Worm (Caenorhabditis elegans): ENCODE measurements around the gene ppm-1.G.

Gene ppm-1.G

DNA sequence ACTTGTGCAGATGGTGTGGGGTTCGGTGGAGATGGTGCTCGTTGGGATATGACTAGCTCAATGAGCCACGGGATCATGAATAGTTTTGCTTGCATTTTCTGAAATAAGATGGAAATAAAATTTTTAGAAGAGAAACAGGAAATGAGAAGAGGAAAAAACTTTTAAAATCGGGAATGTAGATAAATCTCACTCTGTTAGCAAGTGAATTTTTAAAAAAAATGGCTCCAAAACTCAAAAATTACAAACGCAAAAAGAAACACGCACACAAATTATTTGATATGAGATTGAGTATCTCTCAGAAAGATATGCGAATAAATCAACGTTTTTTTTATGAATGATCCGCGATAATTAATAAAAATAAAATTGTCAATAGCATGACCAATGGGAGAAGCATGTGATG, 25.5 kb upstream of the ppm-1.G start, which contains the start of gene T17H7.7:
T17H7.7 (minus strand) TSS at position 101 of the 400 bp plus-strand sequence.
- TF ChIP-seq tbx-11 (GFP tag; IDR thresholded peaks at IDR 0.05) (no peak), ama-1 (optimal IDR thresholded peaks at IDR 0.05) (no peak), hmg-4 (GFP tag; optimal IDR thresholded peaks at IDR 0.05) (no peak), aly-1 (tag; optimal IDR thresholded peaks at IDR 0.05) (no peak), ceh-13 (GFP tag; optimal IDR thresholded peaks at IDR 0.05) (no peak), tbx-37 (GFP tag; conservative IDR thresholded peaks at IDR 0.05) (no peak)

DNA sequence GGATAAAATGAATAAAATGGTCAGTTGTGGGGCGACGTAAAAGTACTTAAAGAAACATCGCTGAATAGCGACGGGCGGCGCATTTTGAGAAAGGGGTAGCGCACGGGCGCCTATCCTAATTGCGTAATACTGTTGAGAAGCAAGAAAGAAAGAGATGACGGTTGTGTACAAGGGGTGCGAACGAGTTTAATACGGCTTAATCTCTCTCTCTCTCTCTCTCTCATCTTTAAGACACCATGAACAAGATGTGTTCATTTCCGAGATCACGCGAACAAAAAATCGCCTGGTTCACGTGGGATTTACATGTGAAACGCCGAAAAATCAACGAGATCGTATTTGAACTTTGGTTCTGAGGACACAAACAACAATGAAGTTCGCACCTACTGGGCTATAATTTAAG, 23.8 kb upstream of the ppm-1.G start:
- TF ChIP-seq ets-7 (tag; optimal IDR thresholded peaks at IDR 0.05) = no peak
- TF ChIP-seq B0310.2 (tag; optimal IDR thresholded peaks at IDR 0.05) = no peak
- no peak for TF ChIP-seq ama-1 (optimal IDR thresholded peaks at IDR 0.05)
- no peak for TF ChIP-seq sea-1 (GFP tag; conservative IDR thresholded peaks at IDR 0.05)
- no peak for TF ChIP-seq ceh-36 (tag; optimal IDR thresholded peaks at IDR 0.05)
- no peak for TF ChIP-seq tra-4 (tag; optimal IDR thresholded peaks at IDR 0.05)
- no peak for TF ChIP-seq scrt-1 (GFP tag; IDR thresholded peaks at IDR 0.05)
- TF ChIP-seq ceh-13 (GFP tag; optimal IDR thresholded peaks at IDR 0.05) = no peak
- TF ChIP-seq F13C5.2 (tag; optimal IDR thresholded peaks at IDR 0.05) = no peak
- TF ChIP-seq tbx-37 (GFP tag; conservative IDR thresholded peaks at IDR 0.05) = no peak
- no peak for TF ChIP-seq pes-1 (GFP tag; IDR thresholded peaks at IDR 0.05)
- no peak for TF ChIP-seq aly-1 (tag; optimal IDR thresholded peaks at IDR 0.05)
- no peak for TF ChIP-seq hmbx-1 (tag; optimal IDR thresholded peaks at IDR 0.05)
- no peak for TF ChIP-seq tbx-11 (GFP tag; IDR thresholded peaks at IDR 0.05)
- no peak for TF ChIP-seq flt-1 (GFP tag; IDR thresholded peaks at IDR 0.05)
- no peak for TF ChIP-seq hmg-4 (GFP tag; optimal IDR thresholded peaks at IDR 0.05)
- no peak for TF ChIP-seq hnd-1 (tag; optimal IDR thresholded peaks at IDR 0.05)

DNA sequence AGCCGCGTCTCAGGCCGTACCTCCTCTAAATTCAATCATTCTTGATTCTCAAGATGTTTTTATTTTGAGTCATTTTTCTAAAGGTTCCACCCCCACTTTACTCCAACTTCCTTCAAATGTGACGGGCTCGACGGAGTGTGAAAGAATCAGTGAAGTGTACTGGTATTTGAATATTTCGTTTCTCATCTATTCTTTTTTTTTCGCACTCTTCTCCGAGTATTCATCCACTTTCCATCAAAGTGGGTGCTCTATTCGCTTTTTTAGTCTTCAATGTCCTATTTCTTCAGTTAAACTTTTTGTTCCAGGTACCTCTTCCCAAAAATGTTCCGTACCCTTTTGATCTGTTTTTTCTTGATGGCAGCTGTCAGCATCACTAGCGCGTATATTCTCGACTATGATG, 22.0 kb upstream of the ppm-1.G start, which contains the start of gene nlp-52:
nlp-52 (plus strand) TSS at position 301 of the 400 bp plus-strand sequence.
- no peak for TF ChIP-seq flt-1 (GFP tag; IDR thresholded peaks at IDR 0.05)
- no peak for TF ChIP-seq aly-1 (tag; optimal IDR thresholded peaks at IDR 0.05)
- no peak for TF ChIP-seq tra-4 (tag; optimal IDR thresholded peaks at IDR 0.05)
- TF ChIP-seq tbx-11 (GFP tag; IDR thresholded peaks at IDR 0.05) = no peak
- no peak for TF ChIP-seq sea-1 (GFP tag; conservative IDR thresholded peaks at IDR 0.05)
- TF ChIP-seq hmbx-1 (tag; optimal IDR thresholded peaks at IDR 0.05) = no peak
- no peak for TF ChIP-seq scrt-1 (GFP tag; IDR thresholded peaks at IDR 0.05)
- no peak for TF ChIP-seq hmg-4 (GFP tag; optimal IDR thresholded peaks at IDR 0.05)
- TF ChIP-seq tbx-37 (GFP tag; conservative IDR thresholded peaks at IDR 0.05) = no peak
- no peak for TF ChIP-seq ceh-13 (GFP tag; optimal IDR thresholded peaks at IDR 0.05)
- no peak for TF ChIP-seq hnd-1 (tag; optimal IDR thresholded peaks at IDR 0.05)
- no peak for TF ChIP-seq ama-1 (optimal IDR thresholded peaks at IDR 0.05)
- no peak for TF ChIP-seq pes-1 (GFP tag; IDR thresholded peaks at IDR 0.05)
- no peak for TF ChIP-seq ceh-36 (tag; optimal IDR thresholded peaks at IDR 0.05)
- TF ChIP-seq B0310.2 (tag; optimal IDR thresholded peaks at IDR 0.05) = no peak
- no peak for TF ChIP-seq F13C5.2 (tag; optimal IDR thresholded peaks at IDR 0.05)
- no peak for TF ChIP-seq ets-7 (tag; optimal IDR thresholded peaks at IDR 0.05)

DNA sequence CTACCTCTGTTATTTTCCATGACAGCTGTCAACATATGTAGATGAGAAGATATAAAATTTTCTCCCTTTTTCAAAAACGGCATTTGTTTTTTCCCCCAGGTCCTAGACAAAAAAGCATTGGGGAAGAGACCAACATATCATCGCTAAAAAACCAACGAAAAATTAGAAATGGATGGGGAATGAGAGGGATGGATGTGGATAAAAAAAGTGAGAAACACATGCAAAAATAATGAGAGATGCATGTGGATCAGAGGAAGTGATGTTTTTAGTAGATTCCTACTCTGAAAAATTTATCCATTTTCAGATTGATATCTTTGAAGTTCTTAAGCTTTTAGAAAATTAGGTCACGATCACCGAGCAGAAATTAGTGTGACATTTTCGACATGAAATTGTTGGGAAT, 21.0 kb upstream of the ppm-1.G start:
- TF ChIP-seq pes-1 (GFP tag; IDR thresholded peaks at IDR 0.05) (no peak), ceh-36 (tag; optimal IDR thresholded peaks at IDR 0.05) (no peak), ets-7 (tag; optimal IDR thresholded peaks at IDR 0.05) (no peak), ceh-13 (GFP tag; optimal IDR thresholded peaks at IDR 0.05) (no peak), F13C5.2 (tag; optimal IDR thresholded peaks at IDR 0.05) (no peak), tbx-11 (GFP tag; IDR thresholded peaks at IDR 0.05) (no peak), hnd-1 (tag; optimal IDR thresholded peaks at IDR 0.05) (no peak), B0310.2 (tag; optimal IDR thresholded peaks at IDR 0.05) (no peak), tbx-37 (GFP tag; conservative IDR thresholded peaks at IDR 0.05) (no peak), hmbx-1 (tag; optimal IDR thresholded peaks at IDR 0.05) (no peak), flt-1 (GFP tag; IDR thresholded peaks at IDR 0.05) (no peak), aly-1 (tag; optimal IDR thresholded peaks at IDR 0.05) (no peak), tra-4 (tag; optimal IDR thresholded peaks at IDR 0.05) (no peak), scrt-1 (GFP tag; IDR thresholded peaks at IDR 0.05) (no peak), hmg-4 (GFP tag; optimal IDR thresholded peaks at IDR 0.05) (no peak), ama-1 (optimal IDR thresholded peaks at IDR 0.05) (no peak), sea-1 (GFP tag; conservative IDR thresholded peaks at IDR 0.05) (no peak)

DNA sequence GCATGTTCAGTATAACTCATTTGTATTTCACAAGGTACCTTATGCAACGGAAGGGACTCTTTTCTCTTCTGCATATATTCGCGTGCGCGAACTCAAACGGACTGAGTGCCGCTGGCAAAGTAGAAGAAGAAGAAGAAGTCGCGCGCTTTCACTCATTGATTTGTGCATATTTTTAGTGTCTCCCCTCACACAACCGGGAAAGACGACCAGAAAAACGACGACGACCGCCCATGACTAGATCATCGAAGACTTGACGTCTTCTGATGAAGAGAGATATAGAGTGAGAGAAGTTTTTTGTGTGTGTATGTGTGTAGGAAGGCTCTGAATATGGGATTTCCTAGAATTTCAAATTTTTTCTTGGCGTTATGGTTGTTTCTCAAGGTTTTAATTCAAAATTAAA, 19.1 kb upstream of the ppm-1.G start:
- TF ChIP-seq scrt-1 (GFP tag; IDR thresholded peaks at IDR 0.05) (no peak), F13C5.2 (tag; optimal IDR thresholded peaks at IDR 0.05) (no peak), B0310.2 (tag; optimal IDR thresholded peaks at IDR 0.05) (no peak), ama-1 (optimal IDR thresholded peaks at IDR 0.05) (no peak), hnd-1 (tag; optimal IDR thresholded peaks at IDR 0.05) (no peak), tra-4 (tag; optimal IDR thresholded peaks at IDR 0.05) (no peak), ceh-36 (tag; optimal IDR thresholded peaks at IDR 0.05) (no peak), hmg-4 (GFP tag; optimal IDR thresholded peaks at IDR 0.05) (no peak), aly-1 (tag; optimal IDR thresholded peaks at IDR 0.05) (no peak), ceh-13 (GFP tag; optimal IDR thresholded peaks at IDR 0.05) (no peak), tbx-11 (GFP tag; IDR thresholded peaks at IDR 0.05) (no peak), pes-1 (GFP tag; IDR thresholded peaks at IDR 0.05) (no peak), sea-1 (GFP tag; conservative IDR thresholded peaks at IDR 0.05) (no peak)

DNA sequence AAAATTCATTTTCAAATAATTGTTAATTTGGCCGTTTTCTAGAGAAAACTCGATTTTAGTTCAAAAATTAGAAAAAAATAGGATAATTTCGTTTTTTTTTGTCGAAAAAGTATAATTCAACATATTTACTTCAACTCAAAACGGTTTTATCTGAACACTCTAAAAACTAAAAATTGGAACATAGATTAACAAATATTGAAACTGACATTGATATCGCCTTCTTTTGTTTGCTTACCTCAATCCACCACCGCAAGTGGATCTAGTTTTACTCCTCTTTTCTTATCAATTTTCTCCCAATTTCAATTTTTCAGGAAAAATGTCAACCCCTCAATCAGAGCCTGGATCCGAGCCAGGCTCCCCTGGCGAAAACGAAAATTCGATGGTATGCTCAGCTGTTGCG, 18.6 kb upstream of the ppm-1.G start, which contains the start of gene ptl-1:
ptl-1 (plus strand) TSS at position 301 of the 400 bp plus-strand sequence.
- no peak for TF ChIP-seq scrt-1 (GFP tag; IDR thresholded peaks at IDR 0.05)
- no peak for TF ChIP-seq hnd-1 (tag; optimal IDR thresholded peaks at IDR 0.05)
- TF ChIP-seq aly-1 (tag; optimal IDR thresholded peaks at IDR 0.05) = no peak
- no peak for TF ChIP-seq hmbx-1 (tag; optimal IDR thresholded peaks at IDR 0.05)
- no peak for TF ChIP-seq tbx-11 (GFP tag; IDR thresholded peaks at IDR 0.05)
- TF ChIP-seq ets-7 (tag; optimal IDR thresholded peaks at IDR 0.05) = no peak
- TF ChIP-seq B0310.2 (tag; optimal IDR thresholded peaks at IDR 0.05) = no peak
- no peak for TF ChIP-seq tbx-37 (GFP tag; conservative IDR thresholded peaks at IDR 0.05)
- no peak for TF ChIP-seq tra-4 (tag; optimal IDR thresholded peaks at IDR 0.05)

DNA sequence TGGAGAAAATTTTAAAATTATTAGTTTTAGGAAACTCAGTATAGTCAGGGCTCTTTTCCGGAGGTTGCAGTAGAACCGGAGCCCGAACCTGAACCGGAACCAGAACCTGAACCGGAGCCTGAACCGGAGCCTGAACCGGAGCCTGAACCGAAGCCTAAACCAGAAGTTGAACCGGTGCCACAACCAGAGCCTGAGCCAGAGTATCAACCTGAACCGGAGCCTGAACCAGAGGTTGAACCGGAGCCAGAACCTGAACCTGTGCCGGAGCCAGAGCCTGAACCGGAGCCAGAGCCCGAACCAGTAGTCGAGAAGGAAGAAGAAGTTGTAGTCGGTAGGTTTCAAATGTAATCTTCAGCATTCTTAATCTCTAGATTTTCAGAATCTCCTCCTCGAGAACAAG, 15.0 kb upstream of the ppm-1.G start:
- TF ChIP-seq scrt-1 (GFP tag; IDR thresholded peaks at IDR 0.05) (no peak), F13C5.2 (tag; optimal IDR thresholded peaks at IDR 0.05) (no peak), sea-1 (GFP tag; conservative IDR thresholded peaks at IDR 0.05) (no peak), flt-1 (GFP tag; IDR thresholded peaks at IDR 0.05) (no peak), pes-1 (GFP tag; IDR thresholded peaks at IDR 0.05) (no peak), ets-7 (tag; optimal IDR thresholded peaks at IDR 0.05) (no peak), B0310.2 (tag; optimal IDR thresholded peaks at IDR 0.05) (no peak)

Data from whole organism, early embryonic.